Fruit fly (Drosophila melanogaster): ENCODE data around the gene CG32176.
A peak's percentile ranks its signal among the peaks of the same experiment; 100 is the strongest.

dm6 chr3L:17430957-17431585 is 2.6 kb upstream of the CG32176 start:
- TF ChIP-seq Crg-1 (GFP tag; optimal IDR thresholded peaks at IDR 0.05) (no peak), cic (GFP tag; optimal IDR thresholded peaks at IDR 0.05) (peak; percentile 84), pad (GFP tag; optimal IDR thresholded peaks at IDR 0.05) (peak; percentile 22), kay (GFP tag; ENCODE audit: borderline replicate concordance) (no peak)
